Worm (Caenorhabditis elegans) whole organism, L2 larva: ENCODE results near the gene toe-1.
A peak's percentile ranks its signal among the peaks of the same experiment; 100 is the strongest.

ENCODE experiments used
- F13H6.1 ChIP-seq: sonication (generic microtip); optimal IDR thresholded peaks from 2 replicates; lab custom pipeline; 2016; ENCODE audit warnings: missing genetic modification characterization, missing compliant biosample characterization
- R02D3.7 ChIP-seq: fragments of 150-350 bp; optimal IDR thresholded peaks from 2 replicates; lab custom pipeline; 2014; ENCODE audit warnings: missing biosample characterization, missing genetic modification characterization
- Y55F3AM.14 ChIP-seq: fragments of 200-800 bp; sonication (Bioruptor generic); optimal IDR thresholded peaks from 2 replicates; lab custom pipeline; 2018; ENCODE audit warnings: mild to moderate bottlenecking, missing genetic modification characterization, missing compliant biosample characterization
- ZK546.5 ChIP-seq: sonication (generic microtip); optimal IDR thresholded peaks from 2 replicates; lab custom pipeline; 2017; ENCODE audit warnings: missing biosample characterization, missing genetic modification characterization
- alr-1 ChIP-seq: fragments of 150-350 bp; optimal IDR thresholded peaks from 2 replicates; lab custom pipeline; 2014; ENCODE audit warnings: missing biosample characterization, missing genetic modification characterization
- aly-2 ChIP-seq: fragments of 150-350 bp; optimal IDR thresholded peaks from 2 replicates; lab custom pipeline; 2014; ENCODE audit warnings: missing biosample characterization, missing genetic modification characterization
- ama-1 ChIP-seq: fragments of 150-350 bp; optimal IDR thresholded peaks from 2 replicates; lab custom pipeline; 2018; ENCODE audit warnings: inconsistent platforms
- blmp-1 ChIP-seq: sonication (generic microtip); optimal IDR thresholded peaks from 2 replicates; lab custom pipeline; 2017; ENCODE audit warnings: missing genetic modification characterization, mild to moderate bottlenecking, missing compliant biosample characterization, antibody characterized with exemption, moderate library complexity; ENCODE audit not compliant: insufficient read depth
- ceh-16 ChIP-seq: fragments of 150-350 bp; optimal IDR thresholded peaks from 2 replicates; lab custom pipeline; 2014; ENCODE audit warnings: missing biosample characterization, missing genetic modification characterization
- crh-2 ChIP-seq: sonication (generic microtip); optimal IDR thresholded peaks from 2 replicates; lab custom pipeline; 2017; ENCODE audit warnings: missing biosample characterization, missing genetic modification characterization
- dmd-4 ChIP-seq: sonication (generic microtip); optimal IDR thresholded peaks from 2 replicates; lab custom pipeline; 2017; ENCODE audit warnings: missing biosample characterization, missing genetic modification characterization
- elt-1 ChIP-seq: fragments of 150-350 bp; optimal IDR thresholded peaks from 2 replicates; lab custom pipeline; 2014; ENCODE audit warnings: missing biosample characterization, missing genetic modification characterization
- lin-11 ChIP-seq: fragments of 150-350 bp; sonication (generic microtip); optimal IDR thresholded peaks from 2 replicates; lab custom pipeline; 2014; ENCODE audit warnings: missing biosample characterization, missing genetic modification characterization, inconsistent platforms, mixed read lengths
- lin-13 ChIP-seq: fragments of 150-350 bp; optimal IDR thresholded peaks from 2 replicates; lab custom pipeline; 2014; ENCODE audit warnings: missing biosample characterization, missing genetic modification reagents, missing genetic modification characterization
- lin-39 ChIP-seq: fragments of 150-350 bp; optimal IDR thresholded peaks from 2 replicates; lab custom pipeline; 2014; ENCODE audit warnings: missing biosample characterization, missing genetic modification reagents, missing genetic modification characterization
- lsy-2 ChIP-seq, 2 experiments: fragments of 150-350 bp in 1 of 2; sonication (generic microtip) in 1 of 2; optimal IDR thresholded peaks; 2 replicates each; lab custom pipeline; 2014 to 2017; ENCODE audit warnings: missing biosample characterization in 2 of 2, missing genetic modification characterization in 2 of 2
- nhr-10 ChIP-seq: sonication (generic microtip); optimal IDR thresholded peaks from 2 replicates; lab custom pipeline; 2017; ENCODE audit warnings: missing biosample characterization, missing genetic modification characterization
- nhr-11 ChIP-seq: fragments of 150-350 bp; optimal IDR thresholded peaks from 2 replicates; lab custom pipeline; 2014; ENCODE audit warnings: missing biosample characterization, missing genetic modification characterization
- nhr-12 ChIP-seq: fragments of 150-350 bp; optimal IDR thresholded peaks from 2 replicates; lab custom pipeline; 2014; ENCODE audit warnings: missing biosample characterization, missing genetic modification characterization
- nhr-129 ChIP-seq: fragments of 150-350 bp; optimal IDR thresholded peaks from 2 replicates; lab custom pipeline; 2014; ENCODE audit warnings: missing biosample characterization, missing genetic modification characterization
- nhr-21 ChIP-seq: fragments of 150-350 bp; optimal IDR thresholded peaks from 2 replicates; lab custom pipeline; 2014; ENCODE audit warnings: missing biosample characterization, missing genetic modification characterization
- nhr-25 ChIP-seq: fragments of 150-350 bp; sonication (generic microtip); optimal IDR thresholded peaks from 3 replicates; lab custom pipeline; 2014; ENCODE audit warnings: missing biosample characterization, missing genetic modification characterization
- nhr-6 ChIP-seq: fragments of 150-350 bp; optimal IDR thresholded peaks from 2 replicates; lab custom pipeline; 2014; ENCODE audit warnings: missing biosample characterization, missing genetic modification characterization
- nhr-77 ChIP-seq: fragments of 150-350 bp; optimal IDR thresholded peaks from 2 replicates; lab custom pipeline; 2014; ENCODE audit warnings: missing biosample characterization, missing genetic modification characterization
- peb-1 ChIP-seq: fragments of 150-350 bp; optimal IDR thresholded peaks from 2 replicates; lab custom pipeline; 2014; ENCODE audit warnings: missing biosample characterization, missing genetic modification characterization
- sem-4 ChIP-seq: fragments of 150-350 bp; optimal IDR thresholded peaks from 2 replicates; lab custom pipeline; 2014; ENCODE audit warnings: missing biosample characterization, missing genetic modification reagents, missing genetic modification characterization
- skn-1 ChIP-seq: sonication (generic microtip); optimal IDR thresholded peaks from 2 replicates; lab custom pipeline; 2017; ENCODE audit warnings: missing biosample characterization, missing genetic modification characterization
- sma-3 ChIP-seq: sonication (generic microtip); optimal IDR thresholded peaks from 2 replicates; lab custom pipeline; 2016; ENCODE audit warnings: missing genetic modification reagents, missing genetic modification characterization, missing compliant biosample characterization
- snpc-4 ChIP-seq: fragments of 150-350 bp; optimal IDR thresholded peaks from 2 replicates; lab custom pipeline; 2014; ENCODE audit warnings: missing biosample characterization, missing genetic modification characterization
- unc-39 ChIP-seq: fragments of 150-350 bp; optimal IDR thresholded peaks from 2 replicates; lab custom pipeline; 2014; ENCODE audit warnings: missing biosample characterization, missing genetic modification characterization
- unc-55 ChIP-seq: fragments of 150-350 bp; sonication (generic microtip); optimal IDR thresholded peaks from 3 replicates; lab custom pipeline; 2014; ENCODE audit warnings: missing biosample characterization, missing genetic modification reagents, missing genetic modification characterization
- unc-62 ChIP-seq: fragments of 150-350 bp; optimal IDR thresholded peaks from 2 replicates; lab custom pipeline; 2014; ENCODE audit warnings: missing biosample characterization, missing genetic modification reagents, missing genetic modification characterization
- zag-1 ChIP-seq: fragments of 150-350 bp; optimal IDR thresholded peaks from 2 replicates; lab custom pipeline; 2014; ENCODE audit warnings: missing biosample characterization, missing genetic modification characterization
- ztf-1 ChIP-seq: fragments of 200-800 bp; sonication (Bioruptor generic); conservative IDR thresholded peaks from 2 replicates; pipeline ENCODE4 v1.3.6; 2022; ENCODE audit warnings: missing genetic modification characterization, missing compliant biosample characterization
- ztf-11 ChIP-seq: sonication (generic microtip); optimal IDR thresholded peaks from 2 replicates; lab custom pipeline; 2017; ENCODE audit warnings: missing biosample characterization, missing genetic modification characterization

Gene toe-1

ce11 chrII:4378195-4378594, 46.8 kb upstream of the toe-1 start, which contains the start of gene B0286.1:
TSS of gene B0286.1 (plus strand) at chrII:4378495.
- TF ChIP-seq sma-3 (GFP tag; lab: Kevin White, UChicago) (no peak), aly-2 (tag; lab: Kevin White, UChicago) (no peak), nhr-21 (tag; lab: Kevin White, UChicago) (no peak), nhr-10 (tag; lab: Kevin White, UChicago) (no peak), lsy-2 (tag; optimal IDR thresholded peaks at IDR 0.05; lab: Kevin White, UChicago) (no peak), alr-1 (tag; lab: Kevin White, UChicago) (no peak)

DNA sequence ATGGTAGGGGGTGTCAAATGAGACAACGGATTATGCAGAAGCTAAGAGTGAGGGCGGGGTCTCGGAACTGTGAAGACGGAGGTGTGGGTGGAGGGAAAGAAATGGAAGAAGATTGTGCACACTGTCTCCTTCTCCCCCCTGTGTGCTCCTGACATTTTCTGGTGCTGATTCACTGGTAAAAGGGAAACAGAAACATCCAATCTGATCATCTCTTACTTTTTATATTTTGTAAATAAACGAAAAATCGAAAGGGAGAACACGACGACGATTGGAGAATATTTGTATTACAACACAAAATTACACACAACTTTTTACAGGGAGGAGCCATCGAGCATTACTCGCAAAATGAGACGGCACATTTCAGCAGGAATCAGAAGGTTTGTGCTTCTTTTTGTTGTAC, 41.7 kb upstream of the toe-1 start, which contains the start of gene fkh-6:
TSS of gene fkh-6 (minus strand) at position 101 of the 400 bp plus-strand sequence.
- TF ChIP-seq nhr-77 (tag; lab: Kevin White, UChicago) (no peak), peb-1 (tag; lab: Kevin White, UChicago) (no peak), ceh-16 (tag; lab: Kevin White, UChicago) (no peak), ama-1 (lab: Kevin White, UChicago) (no peak), lin-13 (GFP tag; lab: Kevin White, UChicago) (no peak), nhr-10 (tag; lab: Kevin White, UChicago) (no peak), snpc-4 (no peak), dmd-4 (no peak), lin-39 (no peak), sem-4 (no peak), Y55F3AM.14 (GFP tag; lab: Kevin White, UChicago) (no peak), ZK546.5 (tag; lab: Kevin White, UChicago) (no peak), crh-2 (tag; lab: Kevin White, UChicago) (no peak), aly-2 (tag; lab: Kevin White, UChicago) (no peak), nhr-6 (tag; lab: Kevin White, UChicago) (no peak), sma-3 (GFP tag; lab: Kevin White, UChicago) (no peak)
- TF ChIP-seq, all 48 proteins: peak for 0

ce11 chrII:4391072-4391471, 33.9 kb upstream of the toe-1 start:
- no peak for TF ChIP-seq aly-2 (tag; lab: Kevin White, UChicago)
- TF ChIP-seq blmp-1 (tag; lab: Kevin White, UChicago) = peak; percentile 40

DNA sequence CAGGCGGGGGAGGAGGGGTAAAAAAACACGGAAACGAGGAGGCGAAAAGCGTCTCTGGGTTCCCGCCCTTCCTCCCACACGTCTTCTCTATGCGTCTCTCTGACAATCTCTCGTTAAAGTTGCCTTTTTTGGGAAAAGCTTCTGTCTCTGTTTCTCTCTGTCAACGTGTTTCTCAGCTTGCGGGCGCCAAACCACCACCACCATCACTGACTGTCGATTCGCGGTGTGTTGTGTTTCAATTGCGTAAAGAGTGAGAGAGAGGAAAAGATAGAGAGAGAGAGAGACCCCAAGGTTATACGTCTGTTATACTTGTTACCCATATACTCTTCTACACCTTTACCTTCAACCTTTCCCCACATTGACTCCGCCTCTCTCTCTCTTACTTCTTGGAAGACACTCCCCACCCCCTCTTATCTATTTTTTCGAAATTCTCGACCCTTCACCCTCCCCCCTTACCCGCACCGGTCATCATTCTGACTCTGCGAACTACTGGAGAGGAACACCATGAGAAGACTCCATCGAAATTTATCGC, 32.4 kb upstream of the toe-1 start, which contains the start of gene mlt-7:
TSS of gene mlt-7 (plus strand) at position 482 of the 532 bp plus-strand sequence.
- no peak for TF ChIP-seq zag-1
- peak; percentile 40 for TF ChIP-seq blmp-1 (tag; lab: Kevin White, UChicago)
- TF ChIP-seq nhr-25 (tag; lab: Kevin White, UChicago) = peak; percentile 73

- TF ChIP-seq nhr-129 (tag; lab: Kevin White, UChicago) (no peak), unc-39 (no peak), unc-62 (GFP tag; lab: Kevin White, UChicago) (no peak), nhr-10 (tag; lab: Kevin White, UChicago) (no peak), nhr-6 (tag; lab: Kevin White, UChicago) (no peak), lin-13 (GFP tag; lab: Kevin White, UChicago) (no peak), nhr-12 (tag; lab: Kevin White, UChicago) (no peak), lin-39 (no peak), nhr-21 (tag; lab: Kevin White, UChicago) (no peak), ztf-11 (tag; lab: Kevin White, UChicago) (no peak), elt-1 (no peak), lin-11 (tag; lab: Kevin White, UChicago) (no peak), zag-1 (no peak), F13H6.1 (tag; lab: Kevin White, UChicago) (no peak), lsy-2 (tag; optimal IDR thresholded peaks at IDR 0.05; lab: Kevin White, UChicago) (no peak), unc-55 (no peak)
- TF ChIP-seq, all 48 proteins: peak for 0
These were observed 30.5 kb upstream of the toe-1 start for ce11 chrII:4394438-4394837.

ce11 chrII:4405358-4405757, 19.6 kb upstream of the toe-1 start, which contains the start of gene ZK430.5:
TSS of gene ZK430.5 (plus strand) at chrII:4405658.
- TF ChIP-seq lsy-2 (tag; optimal IDR thresholded peaks at IDR 0.05; lab: Kevin White, UChicago) (no peak), R02D3.7 (no peak), nhr-11 (tag; lab: Kevin White, UChicago) (no peak), sem-4 (no peak), skn-1 (tag; lab: Kevin White, UChicago) (no peak), ztf-11 (tag; lab: Kevin White, UChicago) (no peak), zag-1 (no peak), ztf-1 (GFP tag; lab: Robert Waterston, UW) (no peak)
